Worm (Caenorhabditis elegans) whole organism, L4/young adult: ENCODE measurements around the gene sgn-1.

Source experiments
- W03F9.2 ChIP-seq: fragments of 150-350 bp; optimal IDR thresholded peaks from 2 replicates; lab custom pipeline; 2014; ENCODE audit warnings: missing biosample characterization, missing genetic modification characterization
- dao-5 ChIP-seq: sonication (generic microtip); optimal IDR thresholded peaks from 2 replicates; lab custom pipeline; 2016; ENCODE audit warnings: missing genotype, missing genetic modification characterization, moderate library complexity, missing compliant biosample characterization
- him-1 ChIP-seq: sonication (generic microtip); optimal IDR thresholded peaks from 2 replicates; lab custom pipeline; 2016; ENCODE audit warnings: missing genotype, missing genetic modification reagents, missing genetic modification characterization, missing compliant biosample characterization

Gene sgn-1

ce11 chrII:8750056-8750455 lies 33.4 kb downstream of the sgn-1 start:
- TF ChIP-seq W03F9.2 (tag; lab: Kevin White, UChicago) (no peak), dao-5 (tag; lab: Kevin White, UChicago) (no peak), him-1 (tag; lab: Kevin White, UChicago) (no peak)

ce11 chrII:8749084-8749483 lies 34.4 kb downstream of the sgn-1 start:
- no peak for TF ChIP-seq dao-5 (tag; lab: Kevin White, UChicago)
- TF ChIP-seq him-1 (tag; lab: Kevin White, UChicago), result no peak
- TF ChIP-seq W03F9.2 (tag; lab: Kevin White, UChicago), result no peak

ce11 chrII:8748638-8749037 lies 34.8 kb downstream of the sgn-1 start:
- no peak for TF ChIP-seq W03F9.2 (tag; lab: Kevin White, UChicago)
- no peak for TF ChIP-seq him-1 (tag; lab: Kevin White, UChicago)
- TF ChIP-seq dao-5 (tag; lab: Kevin White, UChicago), result no peak

- TF ChIP-seq W03F9.2 (tag; lab: Kevin White, UChicago), result no peak
- no peak for TF ChIP-seq him-1 (tag; lab: Kevin White, UChicago)
- no peak for TF ChIP-seq dao-5 (tag; lab: Kevin White, UChicago)
These were observed 35.5 kb downstream of the sgn-1 start for ce11 chrII:8747939-8748352.

ce11 chrII:8747246-8747938 lies 36.1 kb downstream of the sgn-1 start:
- TF ChIP-seq dao-5 (tag; lab: Kevin White, UChicago) (no peak), him-1 (tag; lab: Kevin White, UChicago) (peak; percentile 2), W03F9.2 (tag; lab: Kevin White, UChicago) (no peak)

- TF ChIP-seq W03F9.2 (tag; lab: Kevin White, UChicago) (no peak), him-1 (tag; lab: Kevin White, UChicago) (no peak), dao-5 (tag; lab: Kevin White, UChicago) (no peak)
These were observed 37.1 kb downstream of the sgn-1 start for ce11 chrII:8746298-8746775.

- TF ChIP-seq W03F9.2 (tag; lab: Kevin White, UChicago) (no peak), dao-5 (tag; lab: Kevin White, UChicago) (no peak), him-1 (tag; lab: Kevin White, UChicago) (no peak)
These were observed 37.8 kb downstream of the sgn-1 start for ce11 chrII:8745449-8746297.

ce11 chrII:8744555-8745448 lies 38.7 kb downstream of the sgn-1 start:
- TF ChIP-seq W03F9.2 (tag; lab: Kevin White, UChicago), result no peak
- no peak for TF ChIP-seq him-1 (tag; lab: Kevin White, UChicago)
- TF ChIP-seq dao-5 (tag; lab: Kevin White, UChicago), result no peak

- TF ChIP-seq W03F9.2 (tag; lab: Kevin White, UChicago) (no peak), him-1 (tag; lab: Kevin White, UChicago) (no peak), dao-5 (tag; lab: Kevin White, UChicago) (no peak)
These were observed 39.9 kb downstream of the sgn-1 start, which contains the start of gene mak-1 for ce11 chrII:8743379-8744173. TSS of gene mak-1 (plus strand) at chrII:8744071.

- no peak for TF ChIP-seq him-1 (tag; lab: Kevin White, UChicago)
- no peak for TF ChIP-seq dao-5 (tag; lab: Kevin White, UChicago)
- TF ChIP-seq W03F9.2 (tag; lab: Kevin White, UChicago), result no peak
These were observed 40.5 kb downstream of the sgn-1 start for ce11 chrII:8742972-8743371.

- TF ChIP-seq W03F9.2 (tag; lab: Kevin White, UChicago) (no peak), him-1 (tag; lab: Kevin White, UChicago) (no peak), dao-5 (tag; lab: Kevin White, UChicago) (no peak)
These were observed 41.2 kb downstream of the sgn-1 start for ce11 chrII:8742006-8742847.
